Fruit fly (Drosophila melanogaster) whole organism, embryonic: ENCODE measurements around the gene fit.

ENCODE experiments used
- CG10959 ChIP-seq: fragments of 200-800 bp; sonication (Bioruptor generic); IDR thresholded peaks from 2 replicates; pipeline ENCODE4 v1.3.6; 2022; ENCODE audit warnings: missing biosample characterization, missing genetic modification characterization
- CG12236 ChIP-seq: fragments of 200-800 bp; sonication (Bioruptor generic); optimal IDR thresholded peaks from 2 replicates; lab custom pipeline; 2016; ENCODE audit warnings: missing biosample characterization, missing genetic modification characterization
- CG16779 ChIP-seq: fragments of 200-800 bp; sonication (Bioruptor generic); IDR thresholded peaks from 2 replicates; pipeline ENCODE4 v1.3.6; 2022; ENCODE audit warnings: missing biosample characterization, missing genetic modification characterization
- CG17829 ChIP-seq: fragments of 200-800 bp; optimal IDR thresholded peaks from 2 replicates; lab custom pipeline; 2019; ENCODE audit warnings: missing biosample characterization, mild to moderate bottlenecking, missing genetic modification characterization, moderate library complexity
- CG2129 ChIP-seq: fragments of 200-800 bp; sonication (Bioruptor generic); IDR thresholded peaks from 2 replicates; pipeline ENCODE4 v1.3.6; 2022; ENCODE audit warnings: missing biosample characterization, missing genetic modification characterization; ENCODE audit not compliant: partially characterized antibody
- CG31441 ChIP-seq: fragments of 200-800 bp; sonication (Bioruptor generic); IDR thresholded peaks from 2 replicates; pipeline ENCODE4 v1.3.6; 2022; ENCODE audit warnings: missing biosample characterization, missing genetic modification characterization
- CG32772 ChIP-seq: fragments of 200-800 bp; sonication (Bioruptor generic); IDR thresholded peaks from 2 replicates; pipeline ENCODE4 v1.3.6; 2022; ENCODE audit warnings: missing biosample characterization, missing genetic modification characterization
- CG3407 ChIP-seq: fragments of 200-800 bp; sonication (Bioruptor generic); optimal IDR thresholded peaks from 2 replicates; lab custom pipeline; 2018; ENCODE audit warnings: missing biosample characterization, mild to moderate bottlenecking, missing genetic modification characterization
- CG34224 ChIP-seq: fragments of 200-800 bp; sonication (Bioruptor generic); IDR thresholded peaks from 3 replicates; pipeline ENCODE4 v1.3.6; 2022; ENCODE audit warnings: missing biosample characterization, missing genetic modification characterization; ENCODE audit not compliant: partially characterized antibody
- CG42726 ChIP-seq: fragments of 200-800 bp; sonication (Bioruptor generic); IDR thresholded peaks from 2 replicates; pipeline ENCODE4 v1.3.6; 2022; ENCODE audit warnings: missing biosample characterization, missing genetic modification characterization; ENCODE audit not compliant: partially characterized antibody
- CG6791 ChIP-seq: fragments of 200-800 bp; sonication (Bioruptor generic); IDR thresholded peaks from 3 replicates; pipeline ENCODE4 v1.3.6; 2022; ENCODE audit warnings: missing biosample characterization, missing genetic modification characterization; ENCODE audit not compliant: partially characterized antibody
- Dref ChIP-seq: fragments of 200-800 bp; sonication (Bioruptor generic); IDR thresholded peaks from 2 replicates; pipeline ENCODE4 v1.3.6; 2022; ENCODE audit warnings: missing biosample characterization, missing genetic modification characterization
- ERR ChIP-seq: fragments of 200-800 bp; sonication (Bioruptor generic); optimal IDR thresholded peaks from 2 replicates; lab custom pipeline; 2016; ENCODE audit warnings: missing biosample characterization, missing genetic modification characterization
- Ets65A ChIP-seq: fragments of 200-800 bp; sonication (Bioruptor generic); peaks from one replicate; lab custom pipeline; 2016; ENCODE audit warnings: missing biosample characterization, missing genetic modification characterization
- Fer1 ChIP-seq: fragments of 200-800 bp; sonication (Bioruptor generic); optimal IDR thresholded peaks from 2 replicates; lab custom pipeline; 2017; ENCODE audit warnings: missing biosample characterization, mild to moderate bottlenecking, missing genetic modification characterization
- Fer3 ChIP-seq: fragments of 200-800 bp; sonication (Bioruptor generic); optimal IDR thresholded peaks from 2 replicates; lab custom pipeline; 2018; ENCODE audit warnings: missing biosample characterization, mild to moderate bottlenecking, missing genetic modification characterization, moderate library complexity
- HLH54F ChIP-seq: fragments of 200-800 bp; sonication (Bioruptor generic); optimal IDR thresholded peaks from 3 replicates; lab custom pipeline; 2016; ENCODE audit warnings: missing biosample characterization, missing genetic modification characterization
- Hr3 ChIP-seq: fragments of 200-800 bp; sonication (Bioruptor generic); optimal IDR thresholded peaks from 3 replicates; lab custom pipeline; 2016; ENCODE audit warnings: missing biosample characterization, missing genetic modification characterization
- Hsf ChIP-seq: fragments of 200-800 bp; sonication (Bioruptor generic); optimal IDR thresholded peaks from 3 replicates; lab custom pipeline; 2016; ENCODE audit warnings: missing biosample characterization, missing genetic modification characterization
- Lpt ChIP-seq: fragments of >200 bp; optimal IDR thresholded peaks from 2 replicates; lab custom pipeline; 2018; ENCODE audit warnings: missing biosample characterization, missing genetic modification characterization
- Oaz ChIP-seq: fragments of 200-800 bp; sonication (Bioruptor generic); IDR thresholded peaks from 2 replicates; pipeline ENCODE4 v1.3.6; 2022; ENCODE audit warnings: missing biosample characterization, missing genetic modification characterization
- Oli ChIP-seq: fragments of 200-800 bp; sonication (Bioruptor generic); optimal IDR thresholded peaks from 2 replicates; lab custom pipeline; 2018; ENCODE audit warnings: missing biosample characterization, mild to moderate bottlenecking, missing genetic modification characterization, moderate library complexity
- Opbp ChIP-seq: fragments of 200-800 bp; sonication (Bioruptor generic); IDR thresholded peaks from 3 replicates; pipeline ENCODE4 v1.3.6; 2022; ENCODE audit warnings: missing biosample characterization, missing genetic modification characterization; ENCODE audit not compliant: partially characterized antibody
- Rfx ChIP-seq: fragments of 200-800 bp; sonication (Bioruptor generic); IDR thresholded peaks from 2 replicates; pipeline ENCODE4 v1.3.6; 2022; ENCODE audit warnings: missing biosample characterization, missing genetic modification characterization
- Sin3A ChIP-seq: fragments of >200 bp; optimal IDR thresholded peaks from 2 replicates; lab custom pipeline; 2018
- YL-1 ChIP-seq: fragments of 200-800 bp; sonication (Bioruptor generic); optimal IDR thresholded peaks from 3 replicates; lab custom pipeline; 2017; ENCODE audit warnings: missing biosample characterization, mild to moderate bottlenecking, missing genetic modification characterization
- ara ChIP-seq: fragments of 200-800 bp; sonication (Bioruptor generic); IDR thresholded peaks from 2 replicates; pipeline ENCODE4 v1.3.6; 2022; ENCODE audit warnings: missing biosample characterization, missing genetic modification characterization
- ash1 ChIP-seq: fragments of 200-800 bp; sonication (Bioruptor generic); optimal IDR thresholded peaks from 2 replicates; lab custom pipeline; 2018; ENCODE audit warnings: missing biosample characterization, mild to moderate bottlenecking, missing genetic modification characterization
- bcd ChIP-seq: fragments of 200-800 bp; sonication (Bioruptor generic); optimal IDR thresholded peaks from 2 replicates; lab custom pipeline; 2017; ENCODE audit warnings: missing biosample characterization, mild to moderate bottlenecking, missing genetic modification characterization
- bigmax ChIP-seq: fragments of 200-800 bp; sonication (Bioruptor generic); optimal IDR thresholded peaks from 2 replicates; lab custom pipeline; 2018; ENCODE audit warnings: missing biosample characterization, mild to moderate bottlenecking, missing genetic modification characterization
- cwo ChIP-seq: fragments of 200-800 bp; sonication (Bioruptor generic); optimal IDR thresholded peaks from 3 replicates; lab custom pipeline; 2017; ENCODE audit warnings: missing biosample characterization, missing genetic modification characterization, mild to moderate bottlenecking, moderate library complexity, missing genetic modification reagents
- dan ChIP-seq: fragments of 200-800 bp; sonication (Bioruptor generic); IDR thresholded peaks from 2 replicates; pipeline ENCODE4 v1.3.6; 2022; ENCODE audit warnings: missing biosample characterization, missing genetic modification characterization
- dpn ChIP-seq, 2 experiments: fragments of 200-800 bp; sonication (Bioruptor generic); optimal IDR thresholded peaks; 3 replicates each; lab custom pipeline; 2016; ENCODE audit warnings: missing biosample characterization in 2 of 2, missing genetic modification characterization in 2 of 2
- ewg ChIP-seq: fragments of 200-800 bp; sonication (Bioruptor generic); optimal IDR thresholded peaks from 3 replicates; lab custom pipeline; 2017; ENCODE audit warnings: mild to moderate bottlenecking, missing biosample characterization, missing genetic modification reagents, missing genetic modification characterization
- fd102C ChIP-seq: fragments of 200-800 bp; sonication (Bioruptor generic); optimal IDR thresholded peaks from 2 replicates; lab custom pipeline; 2018; ENCODE audit warnings: missing biosample characterization, mild to moderate bottlenecking, missing genetic modification characterization, moderate library complexity
- fd96Cb ChIP-seq: fragments of 200-800 bp; sonication (Bioruptor generic); optimal IDR thresholded peaks from 2 replicates; lab custom pipeline; 2018; ENCODE audit warnings: missing biosample characterization, mild to moderate bottlenecking, missing genetic modification characterization, moderate library complexity
- fru ChIP-seq: fragments of >200 bp; optimal IDR thresholded peaks from 2 replicates; lab custom pipeline; 2017
- gem ChIP-seq: fragments of 200-800 bp; sonication (Bioruptor generic); optimal IDR thresholded peaks from 2 replicates; lab custom pipeline; 2019; ENCODE audit warnings: missing biosample characterization, mild to moderate bottlenecking, missing genetic modification characterization, moderate library complexity
- grau ChIP-seq: fragments of 200-800 bp; optimal IDR thresholded peaks from 3 replicates; lab custom pipeline; 2019; ENCODE audit warnings: missing biosample characterization, mild to moderate bottlenecking, missing genetic modification characterization, moderate library complexity
- grn ChIP-seq: fragments of 200-800 bp; sonication (Bioruptor generic); optimal IDR thresholded peaks from 3 replicates; lab custom pipeline; 2017; ENCODE audit warnings: missing biosample characterization, missing genetic modification characterization
- knrl ChIP-seq: fragments of 200-800 bp; sonication (Bioruptor generic); IDR thresholded peaks from 3 replicates; pipeline ENCODE4 v1.3.6; 2022; ENCODE audit warnings: missing biosample characterization, missing genetic modification characterization; ENCODE audit not compliant: partially characterized antibody
- mam ChIP-seq: fragments of 200-800 bp; sonication (Bioruptor generic); optimal IDR thresholded peaks from 3 replicates; lab custom pipeline; 2016; ENCODE audit warnings: missing biosample characterization, missing genetic modification characterization
- nerfin-2 ChIP-seq: fragments of 200-800 bp; sonication (Bioruptor generic); IDR thresholded peaks from 2 replicates; pipeline ENCODE4 v1.3.6; 2022; ENCODE audit warnings: missing biosample characterization, missing genetic modification characterization; ENCODE audit not compliant: partially characterized antibody
- oc ChIP-seq: fragments of 200-800 bp; sonication (Bioruptor generic); optimal IDR thresholded peaks from 2 replicates; lab custom pipeline; 2018; ENCODE audit warnings: missing biosample characterization, mild to moderate bottlenecking, missing genetic modification characterization, moderate library complexity
- pb ChIP-seq: fragments of 200-800 bp; sonication (Bioruptor generic); optimal IDR thresholded peaks from 3 replicates; lab custom pipeline; 2016; ENCODE audit warnings: missing biosample characterization, missing genetic modification characterization
- repo ChIP-seq: fragments of 200-800 bp; sonication (Bioruptor generic); optimal IDR thresholded peaks from 2 replicates; lab custom pipeline; 2016; ENCODE audit warnings: missing biosample characterization, missing genetic modification characterization
- run ChIP-seq: fragments of 200-800 bp; sonication (Bioruptor generic); optimal IDR thresholded peaks from 3 replicates; lab custom pipeline; 2018; ENCODE audit warnings: missing biosample characterization, mild to moderate bottlenecking, missing genetic modification characterization
- shn ChIP-seq: fragments of 200-800 bp; sonication (Bioruptor generic); optimal IDR thresholded peaks from 3 replicates; lab custom pipeline; 2016; ENCODE audit warnings: missing biosample characterization, missing genetic modification characterization
- ssp ChIP-seq: fragments of 200-800 bp; sonication (Bioruptor generic); IDR thresholded peaks from 2 replicates; pipeline ENCODE4 v1.3.6; 2022; ENCODE audit warnings: missing biosample characterization, missing genetic modification characterization

The fit gene

dm6 chr3R:21853618-21854573 lies 30.4 kb downstream of the fit start (continued):
- TF ChIP-seq shn (GFP tag; lab: Kevin White, UChicago): no peak
- TF ChIP-seq CG10959 (GFP tag; lab: Robert Waterston, UW): no peak
- TF ChIP-seq Dref (GFP tag; lab: Robert Waterston, UW): no peak
- TF ChIP-seq Fer1: peak; percentile 15
- no peak for TF ChIP-seq fd102C
- TF ChIP-seq bcd: no peak
- TF ChIP-seq grn (GFP tag; lab: Kevin White, UChicago): peak; percentile 54
- TF ChIP-seq Oli (tag; lab: Kevin White, UChicago): no peak
- TF ChIP-seq ewg (GFP tag; lab: Kevin White, UChicago): peak; percentile 32
- TF ChIP-seq CG2129 (GFP tag; lab: Robert Waterston, UW): no peak
- TF ChIP-seq Hsf (GFP tag; lab: Kevin White, UChicago): peak; percentile 5
- no peak for TF ChIP-seq YL-1
- TF ChIP-seq Lpt: peak; percentile 67
- TF ChIP-seq CG12236 (GFP tag; lab: Kevin White, UChicago): no peak
- TF ChIP-seq CG6791 (GFP tag; lab: Robert Waterston, UW): no peak
- no peak for TF ChIP-seq Sin3A (lab: Kevin White, UChicago)
- no peak for TF ChIP-seq repo
- no peak for TF ChIP-seq Oaz
- TF ChIP-seq ssp: no peak
- TF ChIP-seq knrl (GFP tag; lab: Robert Waterston, UW): no peak
- peak; percentile 8 for TF ChIP-seq run (tag; lab: Kevin White, UChicago)
- no peak for TF ChIP-seq CG16779 (GFP tag; lab: Robert Waterston, UW)
- TF ChIP-seq CG31441 (GFP tag; lab: Robert Waterston, UW): no peak; the same call in 1 of the 2 replicates
- no peak for TF ChIP-seq ara (GFP tag; lab: Robert Waterston, UW)
- TF ChIP-seq ash1 (GFP tag; lab: Kevin White, UChicago): peak; percentile 11
- TF ChIP-seq grau (tag; lab: Kevin White, UChicago): peak; percentile 79
- peak; percentile 7 for TF ChIP-seq cwo (GFP tag; lab: Kevin White, UChicago)
- TF ChIP-seq Hr3 (GFP tag; lab: Kevin White, UChicago): no peak
- no peak for TF ChIP-seq pb (GFP tag; lab: Kevin White, UChicago)
- TF ChIP-seq CG34224 (GFP tag; lab: Robert Waterston, UW): peak; percentile 55; the same call in 1 of the 3 replicates
- TF ChIP-seq Rfx: no peak; the same call in 1 of the 2 replicates
- no peak for TF ChIP-seq fru
- TF ChIP-seq mam: no peak
- TF ChIP-seq Ets65A (GFP tag; lab: Kevin White, UChicago): no peak
- TF ChIP-seq dan (GFP tag; lab: Robert Waterston, UW): no peak
- TF ChIP-seq gem (tag; lab: Kevin White, UChicago): peak; percentile 7
- no peak for TF ChIP-seq Fer3 (tag; lab: Kevin White, UChicago)
- no peak for TF ChIP-seq fd96Cb
- TF ChIP-seq CG3407 (GFP tag; lab: Kevin White, UChicago): no peak
- peak; percentile 86 for TF ChIP-seq ERR (GFP tag; lab: Kevin White, UChicago)
- TF ChIP-seq dpn (GFP tag; optimal IDR thresholded peaks at IDR 0.05; lab: Kevin White, UChicago): no peak
- TF ChIP-seq Opbp (GFP tag; lab: Robert Waterston, UW): 0 out of 3 replicates have a peak, but pooled peaks have one; percentile 9
- TF ChIP-seq CG42726 (GFP tag; lab: Robert Waterston, UW): no peak
- no peak for TF ChIP-seq nerfin-2
- no peak for TF ChIP-seq CG17829 (tag; lab: Kevin White, UChicago)
- peak; percentile 61 for TF ChIP-seq CG32772
- no peak for TF ChIP-seq HLH54F
- TF ChIP-seq oc (tag; lab: Kevin White, UChicago): no peak
- no peak for TF ChIP-seq bigmax (GFP tag; lab: Kevin White, UChicago)
